Worm (Caenorhabditis elegans) whole organism, L2 larva: ENCODE measurements around the gene grd-11.

ENCODE experiments used
- lin-13 ChIP-seq: fragments of 150-350 bp; optimal IDR thresholded peaks from 2 replicates; lab custom pipeline; 2014; ENCODE audit warnings: missing biosample characterization, missing genetic modification reagents, missing genetic modification characterization
- nhr-11 ChIP-seq: fragments of 150-350 bp; optimal IDR thresholded peaks from 2 replicates; lab custom pipeline; 2014; ENCODE audit warnings: missing biosample characterization, missing genetic modification characterization
- unc-62 ChIP-seq: fragments of 150-350 bp; optimal IDR thresholded peaks from 2 replicates; lab custom pipeline; 2014; ENCODE audit warnings: missing biosample characterization, missing genetic modification reagents, missing genetic modification characterization

DNA sequence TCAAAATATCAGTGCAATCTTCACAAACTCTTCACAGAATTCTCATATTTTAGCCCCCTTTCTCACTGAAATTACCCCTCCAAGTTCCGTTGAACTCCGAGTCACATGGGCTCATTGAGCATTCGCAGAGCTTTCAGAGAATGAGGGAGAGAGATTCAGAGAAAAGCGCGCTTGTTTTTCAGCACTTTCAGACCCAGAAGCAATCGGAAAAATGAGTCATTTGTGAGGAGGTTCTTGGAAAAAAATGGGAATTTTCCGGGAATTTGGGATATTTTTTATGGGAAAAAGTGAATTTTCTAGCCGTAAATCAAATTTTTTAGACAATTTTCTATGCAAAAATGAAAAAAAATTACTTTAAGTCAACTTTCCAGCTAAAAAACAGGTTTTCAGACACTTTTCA is 46.3 kb downstream of the grd-11 start:
- TF ChIP-seq nhr-11 (tag; lab: Kevin White, UChicago) = no peak
- no peak for TF ChIP-seq unc-62 (GFP tag; lab: Kevin White, UChicago)
- TF ChIP-seq lin-13 (GFP tag; lab: Kevin White, UChicago) = no peak
